Worm (Caenorhabditis elegans) whole organism, L4 larva: ENCODE data around the gene mrps-5.
A peak's percentile ranks its signal among the peaks of the same experiment; 100 is the strongest.

Source experiments
- F26F4.8 ChIP-seq: fragments of 200-800 bp; sonication (Bioruptor generic); conservative IDR thresholded peaks from 2 replicates; pipeline ENCODE4 v1.3.6; 2022; ENCODE audit warnings: missing genetic modification characterization, missing compliant biosample characterization
- R02D3.7 ChIP-seq: fragments of 150-350 bp; sonication (generic microtip); optimal IDR thresholded peaks from 3 replicates; lab custom pipeline; 2014; ENCODE audit warnings: missing biosample characterization, missing genetic modification characterization
- T20F7.1 ChIP-seq: fragments of 200-800 bp; sonication (Bioruptor generic); optimal IDR thresholded peaks from 2 replicates; lab custom pipeline; 2018; ENCODE audit warnings: mild to moderate bottlenecking, missing genetic modification characterization, missing compliant biosample characterization
- Y48G9A.11 ChIP-seq: fragments of 200-800 bp; sonication (Bioruptor generic); IDR thresholded peaks from 2 replicates; pipeline ENCODE4 v1.3.6; 2022; ENCODE audit warnings: missing genetic modification reagents, missing genetic modification characterization, missing compliant biosample characterization
- ZK337.2 ChIP-seq: fragments of 200-800 bp; sonication (Bioruptor generic); IDR thresholded peaks from 2 replicates; pipeline ENCODE4 v1.3.6; 2022; ENCODE audit warnings: missing genetic modification reagents, missing genetic modification characterization, missing compliant biosample characterization
- aha-1 ChIP-seq: fragments of 150-350 bp; peaks from one replicate; lab custom pipeline; 2014; ENCODE audit warnings: missing biosample characterization, missing genetic modification characterization
- aly-2 ChIP-seq: sonication (generic microtip); optimal IDR thresholded peaks from 2 replicates; lab custom pipeline; 2018; ENCODE audit warnings: missing biosample characterization, missing genetic modification characterization
- ceh-32 ChIP-seq: sonication (generic microtip); optimal IDR thresholded peaks from 2 replicates; lab custom pipeline; 2016; ENCODE audit warnings: mild to moderate bottlenecking, missing genetic modification characterization, missing compliant biosample characterization; ENCODE audit not compliant: poor library complexity
- ceh-44 ChIP-seq: fragments of 200-800 bp; sonication (Bioruptor generic); IDR thresholded peaks from 2 replicates; pipeline ENCODE4 v1.3.6; 2022; ENCODE audit warnings: missing genetic modification reagents, missing genetic modification characterization, missing compliant biosample characterization
- ceh-62 ChIP-seq: sonication (generic microtip); optimal IDR thresholded peaks from 2 replicates; lab custom pipeline; 2017; ENCODE audit warnings: missing biosample characterization, missing genetic modification characterization
- ceh-82 ChIP-seq: sonication (generic microtip); optimal IDR thresholded peaks from 2 replicates; lab custom pipeline; 2017; ENCODE audit warnings: missing biosample characterization, missing genetic modification characterization
- ces-1 ChIP-seq: fragments of 150-350 bp; sonication (generic microtip); optimal IDR thresholded peaks from 4 replicates; lab custom pipeline; 2014; ENCODE audit warnings: missing biosample characterization, missing genetic modification reagents, missing genetic modification characterization
- ctbp-1 ChIP-seq: fragments of 200-800 bp; sonication (Bioruptor generic); IDR thresholded peaks from 2 replicates; pipeline ENCODE4 v1.3.6; 2022; ENCODE audit warnings: missing genetic modification reagents, missing genetic modification characterization, missing compliant biosample characterization
- daf-16 ChIP-seq, 3 experiments: sonication (generic microtip); optimal IDR thresholded peaks; 2 replicates each; lab custom pipeline; 2016 to 2017; ENCODE audit warnings: missing genetic modification characterization in 3 of 3, missing genetic modification reagents in 3 of 3, mild to moderate bottlenecking in 2 of 3, missing compliant biosample characterization in 2 of 3, missing biosample characterization in 1 of 3, moderate library complexity in 1 of 3
- dmd-6 ChIP-seq: fragments of 200-800 bp; sonication (Bioruptor generic); IDR thresholded peaks from 2 replicates; pipeline ENCODE4 v1.3.6; 2022; ENCODE audit warnings: missing genetic modification reagents, missing genetic modification characterization, missing compliant biosample characterization
- dpl-1 ChIP-seq: fragments of 150-350 bp; optimal IDR thresholded peaks from 2 replicates; lab custom pipeline; 2014; ENCODE audit warnings: missing biosample characterization, missing genetic modification reagents, missing genetic modification characterization
- fkh-10 ChIP-seq: fragments of 150-350 bp; optimal IDR thresholded peaks from 2 replicates; lab custom pipeline; 2014; ENCODE audit warnings: missing biosample characterization, missing genetic modification reagents, missing genetic modification characterization
- fos-1 ChIP-seq: fragments of 150-350 bp; optimal IDR thresholded peaks from 2 replicates; lab custom pipeline; 2014; ENCODE audit warnings: missing biosample characterization, missing genetic modification characterization
- gei-8 ChIP-seq: fragments of 200-800 bp; sonication (Bioruptor generic); optimal IDR thresholded peaks from 2 replicates; lab custom pipeline; 2018; ENCODE audit warnings: mild to moderate bottlenecking, missing genetic modification characterization, missing compliant biosample characterization
- hif-1 ChIP-seq, 2 experiments: sonication (generic microtip); optimal IDR thresholded peaks; 2 replicates each; lab custom pipeline; 2016 to 2017; ENCODE audit warnings: missing compliant biosample characterization in 2 of 2, missing genetic modification characterization in 2 of 2, missing genetic modification reagents in 2 of 2, missing genotype in 2 of 2, mild to moderate bottlenecking in 1 of 2
- hmg-1.1 ChIP-seq: fragments of 200-800 bp; sonication (Bioruptor generic); IDR thresholded peaks from 2 replicates; pipeline ENCODE4 v1.3.6; 2022; ENCODE audit warnings: missing genetic modification reagents, missing genetic modification characterization, missing compliant biosample characterization
- lin-29 ChIP-seq: fragments of 200-800 bp; sonication (Bioruptor generic); IDR thresholded peaks from 2 replicates; pipeline ENCODE4 v1.3.6; 2022; ENCODE audit warnings: missing genetic modification reagents, missing genetic modification characterization, missing compliant biosample characterization
- lsy-2 ChIP-seq, 2 experiments: fragments of 150-350 bp in 1 of 2; sonication (generic microtip) in 1 of 2; optimal IDR thresholded peaks; 2 replicates each; lab custom pipeline; 2014 to 2017; ENCODE audit warnings: missing biosample characterization in 2 of 2, missing genetic modification characterization in 2 of 2
- mdt-29 ChIP-seq: fragments of 200-800 bp; sonication (Bioruptor generic); IDR thresholded peaks from 2 replicates; pipeline ENCODE4 v1.3.6; 2022; ENCODE audit warnings: missing genetic modification reagents, missing genetic modification characterization, missing compliant biosample characterization
- mep-1 ChIP-seq: fragments of 150-350 bp; sonication (generic microtip); optimal IDR thresholded peaks from 3 replicates; lab custom pipeline; 2014; ENCODE audit warnings: missing biosample characterization, missing genetic modification characterization
- mes-2 ChIP-seq: sonication (generic microtip); optimal IDR thresholded peaks from 2 replicates; lab custom pipeline; 2016; ENCODE audit warnings: missing genotype, mild to moderate bottlenecking, missing genetic modification characterization, missing compliant biosample characterization; ENCODE audit not compliant: poor library complexity, severe bottlenecking
- mxl-2 ChIP-seq: fragments of 200-800 bp; sonication (Bioruptor generic); conservative IDR thresholded peaks from 2 replicates; pipeline ENCODE4 v1.3.6; 2022; ENCODE audit warnings: missing genetic modification reagents, missing genetic modification characterization, missing compliant biosample characterization
- nhr-25 ChIP-seq: sonication (generic microtip); optimal IDR thresholded peaks from 2 replicates; lab custom pipeline; 2017; ENCODE audit warnings: missing genetic modification characterization, mild to moderate bottlenecking, missing compliant biosample characterization, antibody characterized with exemption, moderate library complexity, borderline replicate concordance; ENCODE audit not compliant: insufficient read depth
- nhr-76 ChIP-seq: fragments of 150-350 bp; optimal IDR thresholded peaks from 2 replicates; lab custom pipeline; 2014; ENCODE audit warnings: missing biosample characterization, missing genetic modification characterization
- nhr-77 ChIP-seq: fragments of 150-350 bp; optimal IDR thresholded peaks from 2 replicates; lab custom pipeline; 2014; ENCODE audit warnings: missing biosample characterization, missing genetic modification characterization
- pha-4 ChIP-seq, 2 experiments: fragments of 150-350 bp in 1 of 2; fragments of 200-800 bp in 1 of 2; sonication (Bioruptor generic) in 1 of 2; IDR thresholded peaks in 1 of 2; optimal IDR thresholded peaks in 1 of 2; 2 replicates each; pipeline versions ENCODE4 v1.3.6 to Lab custom; 2014 to 2022; ENCODE audit warnings: missing genetic modification characterization in 2 of 2, missing genetic modification reagents in 2 of 2, missing biosample characterization in 1 of 2, missing compliant biosample characterization in 1 of 2
- sdz-12 ChIP-seq: fragments of 200-800 bp; sonication (Bioruptor generic); optimal IDR thresholded peaks from 2 replicates; lab custom pipeline; 2018; ENCODE audit warnings: mild to moderate bottlenecking, missing genetic modification characterization, missing compliant biosample characterization
- set-16 ChIP-seq: fragments of 200-800 bp; sonication (Bioruptor generic); IDR thresholded peaks from 2 replicates; pipeline ENCODE4 v1.3.6; 2022; ENCODE audit warnings: missing genetic modification reagents, missing genetic modification characterization, missing compliant biosample characterization
- snpc-4 ChIP-seq: fragments of 150-350 bp; optimal IDR thresholded peaks from 2 replicates; lab custom pipeline; 2014; ENCODE audit warnings: missing biosample characterization, missing genetic modification characterization
- tag-97 ChIP-seq: fragments of 200-800 bp; sonication (Bioruptor generic); IDR thresholded peaks from 2 replicates; pipeline ENCODE4 v1.3.6; 2022; ENCODE audit warnings: missing genetic modification characterization, missing compliant biosample characterization
- unc-130 ChIP-seq: sonication (generic microtip); optimal IDR thresholded peaks from 2 replicates; lab custom pipeline; 2016; ENCODE audit warnings: missing genetic modification reagents, missing genetic modification characterization, missing compliant biosample characterization
- unc-62 ChIP-seq, 3 experiments: fragments of 150-350 bp in 1 of 3; sonication (generic microtip); optimal IDR thresholded peaks in 2 of 3; peaks in 1 of 3; 1 replicate in 1 of 3; 2 replicates in 2 of 3; lab custom pipeline; 2014 to 2017; ENCODE audit warnings: missing biosample characterization in 3 of 3, missing genetic modification characterization in 3 of 3, missing genetic modification reagents in 3 of 3, missing genotype in 1 of 3
- zip-2 ChIP-seq: fragments of 150-350 bp; optimal IDR thresholded peaks from 2 replicates; lab custom pipeline; 2014; ENCODE audit warnings: missing biosample characterization, missing genetic modification characterization

mrps-5 gene

DNA sequence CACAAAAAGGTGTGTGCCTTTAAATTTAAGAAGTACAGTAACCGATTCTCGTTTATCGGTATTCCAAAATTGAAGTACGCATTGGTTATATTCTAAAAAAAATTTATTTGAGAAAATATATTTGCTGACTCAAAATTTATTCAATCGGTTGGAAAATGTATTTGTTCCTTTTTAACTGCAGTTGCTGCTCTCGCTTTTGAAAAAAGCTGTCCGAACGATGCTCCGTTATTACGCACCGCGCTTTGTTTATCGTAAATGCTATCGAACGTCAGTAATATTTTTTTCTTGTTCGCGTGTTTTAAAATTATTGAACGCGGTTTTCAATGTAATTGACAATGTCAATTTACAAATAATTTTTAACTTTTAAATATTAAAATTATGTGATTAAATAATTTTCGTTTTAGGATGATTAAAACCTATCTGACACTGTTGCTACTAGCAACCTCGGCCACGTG, 2.9 kb upstream of the mrps-5 start, which contains the start of gene sel-1 (continued):
- TF ChIP-seq ceh-62 (tag; lab: Kevin White, UChicago), result no peak
- no peak for TF ChIP-seq nhr-25 (tag; lab: Kevin White, UChicago)
- no peak for TF ChIP-seq mep-1 (tag; lab: Kevin White, UChicago)
- no peak for TF ChIP-seq nhr-77
- peak; percentile 95 for TF ChIP-seq T20F7.1 (GFP tag; lab: Kevin White, UChicago)
- no peak for TF ChIP-seq ZK337.2 (GFP tag; lab: Robert Waterston, UW)
- no peak for TF ChIP-seq ceh-82 (tag; lab: Kevin White, UChicago)
- no peak for TF ChIP-seq tag-97 (GFP tag; lab: Robert Waterston, UW)
- peak; percentile 26 for TF ChIP-seq R02D3.7 (tag; lab: Kevin White, UChicago)
- TF ChIP-seq nhr-76, result no peak
- peak; percentile 8 for TF ChIP-seq dpl-1 (GFP tag; lab: Kevin White, UChicago)
- no peak for TF ChIP-seq sdz-12 (GFP tag; lab: Kevin White, UChicago)
- no peak for TF ChIP-seq daf-16 (GFP tag; optimal IDR thresholded peaks at IDR 0.05; lab: Kevin White, UChicago)
- no peak for TF ChIP-seq daf-16 (tag; optimal IDR thresholded peaks at IDR 0.05; lab: Kevin White, UChicago)
- no peak for TF ChIP-seq hif-1 (tag; optimal IDR thresholded peaks at IDR 0.05; lab: Kevin White, UChicago)
- TF ChIP-seq ces-1 (GFP tag; lab: Kevin White, UChicago), result no peak
- no peak for TF ChIP-seq unc-62 (GFP tag; optimal IDR thresholded peaks at IDR 0.05 in 1 of 2; lab: Kevin White, UChicago)
- TF ChIP-seq unc-62 (tag; optimal IDR thresholded peaks at IDR 0.05; lab: Kevin White, UChicago), result no peak
- TF ChIP-seq mes-2 (tag; lab: Kevin White, UChicago), result peak; percentile 48
- TF ChIP-seq fos-1 (tag; lab: Kevin White, UChicago), result no peak
- TF ChIP-seq ceh-32, result no peak
- TF ChIP-seq ceh-44 (GFP tag; lab: Robert Waterston, UW), result no peak
- TF ChIP-seq snpc-4, result no peak
- no peak for TF ChIP-seq hmg-1.1 (GFP tag; lab: Robert Waterston, UW)
- TF ChIP-seq lin-29 (GFP tag; lab: Robert Waterston, UW), result no peak
- TF ChIP-seq aha-1 (tag; lab: Kevin White, UChicago), result peak; percentile 15
- TF ChIP-seq ctbp-1 (GFP tag; lab: Robert Waterston, UW), result no peak
- TF ChIP-seq lsy-2 (tag; optimal IDR thresholded peaks at IDR 0.05; lab: Kevin White, UChicago), result peak in 1 of 2 experiments; percentile 21
- no peak for TF ChIP-seq unc-130 (GFP tag; lab: Kevin White, UChicago)
- no peak for TF ChIP-seq pha-4 (GFP tag; IDR thresholded peaks at IDR 0.05; lab: Robert Waterston, UW)
- TF ChIP-seq pha-4 (tag; optimal IDR thresholded peaks at IDR 0.05; lab: Kevin White, UChicago), result no peak
- TF ChIP-seq set-16, result no peak
- peak; percentile 94 for TF ChIP-seq Y48G9A.11
- TF ChIP-seq aly-2 (tag; lab: Kevin White, UChicago), result no peak
- TF ChIP-seq, all 104 proteins: peak for 8

DNA sequence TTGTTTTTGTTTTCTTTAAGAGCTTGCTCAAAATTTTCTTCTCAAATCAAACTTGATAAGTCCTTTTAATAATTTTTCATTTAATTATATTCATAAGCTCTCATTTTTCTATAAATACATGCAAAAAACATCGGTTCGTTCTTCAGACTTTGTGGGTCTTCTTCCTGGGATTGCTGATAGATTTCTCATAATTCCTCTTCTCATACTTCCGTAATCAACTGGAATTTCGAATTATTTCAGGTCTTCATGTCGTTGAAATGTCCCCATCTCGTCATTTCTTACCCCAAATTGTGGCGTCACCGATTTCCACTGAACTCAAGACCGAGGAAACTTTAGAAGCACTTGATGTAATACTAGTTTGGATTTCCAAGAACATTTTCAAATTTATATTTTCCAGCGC, 1.6 kb downstream of the mrps-5 start:
- TF ChIP-seq dmd-6 (GFP tag; lab: Robert Waterston, UW), result no peak
- no peak for TF ChIP-seq ceh-62 (tag; lab: Kevin White, UChicago)
- TF ChIP-seq aly-2 (tag; lab: Kevin White, UChicago), result no peak
- TF ChIP-seq mxl-2 (GFP tag; lab: Robert Waterston, UW), result no peak
- TF ChIP-seq zip-2 (tag; lab: Kevin White, UChicago), result no peak
- no peak for TF ChIP-seq fkh-10
- no peak for TF ChIP-seq mdt-29 (GFP tag; lab: Robert Waterston, UW)
- no peak for TF ChIP-seq F26F4.8 (GFP tag; lab: Robert Waterston, UW)
- TF ChIP-seq gei-8 (GFP tag; lab: Kevin White, UChicago), result no peak
